Worm (Caenorhabditis elegans) whole organism, midembryonic: ENCODE measurements around the gene Y39A1C.1.

ENCODE experiments used
- T22C8.4 ChIP-seq: fragments of 200-800 bp; sonication (Bioruptor generic); IDR thresholded peaks from 2 replicates; pipeline ENCODE4 v1.3.6; 2022; ENCODE audit warnings: missing genetic modification characterization, missing compliant biosample characterization
- cog-1 ChIP-seq: sonication (generic microtip); optimal IDR thresholded peaks from 2 replicates; lab custom pipeline; 2016; ENCODE audit warnings: missing genetic modification characterization, missing compliant biosample characterization
- flt-1 ChIP-seq: fragments of 200-800 bp; sonication (Bioruptor generic); IDR thresholded peaks from 2 replicates; pipeline ENCODE4 v1.3.6; 2022; ENCODE audit warnings: missing genetic modification characterization, missing compliant biosample characterization
- klf-2 ChIP-seq: fragments of 200-800 bp; sonication (Bioruptor generic); conservative IDR thresholded peaks from 2 replicates; pipeline ENCODE4 v1.3.6; 2022; ENCODE audit warnings: missing genetic modification reagents, missing genetic modification characterization, missing compliant biosample characterization
- med-1 ChIP-seq: sonication (generic microtip); optimal IDR thresholded peaks from 2 replicates; lab custom pipeline; 2017; ENCODE audit warnings: missing genetic modification characterization, mild to moderate bottlenecking, missing compliant biosample characterization, antibody characterized with exemption, missing genetic modification reagents; ENCODE audit not compliant: insufficient read depth
- ref-1 ChIP-seq: fragments of 200-800 bp; sonication (Bioruptor generic); conservative IDR thresholded peaks from 2 replicates; pipeline ENCODE4 v1.3.6; 2022; ENCODE audit warnings: missing genetic modification reagents, missing genetic modification characterization, missing compliant biosample characterization
- tab-1 ChIP-seq: fragments of 200-800 bp; sonication (Bioruptor generic); IDR thresholded peaks from 2 replicates; pipeline ENCODE4 v1.3.6; 2022; ENCODE audit warnings: missing genetic modification characterization, missing compliant biosample characterization
- ztf-23 ChIP-seq: fragments of 200-800 bp; sonication (Bioruptor generic); IDR thresholded peaks from 2 replicates; pipeline ENCODE4 v1.3.6; 2022; ENCODE audit warnings: missing genetic modification reagents, missing genetic modification characterization, missing compliant biosample characterization
- ztf-29 ChIP-seq: fragments of 200-800 bp; sonication (Bioruptor generic); IDR thresholded peaks from 2 replicates; pipeline ENCODE4 v1.3.6; 2022; ENCODE audit warnings: missing genetic modification reagents, missing genetic modification characterization, missing compliant biosample characterization

ce11 chrIII:10813886-10814285 lies 41.4 kb upstream of the Y39A1C.1 start:
- TF ChIP-seq flt-1 (no peak), ztf-23 (no peak), T22C8.4 (GFP tag; lab: Robert Waterston, UW) (no peak), ztf-29 (GFP tag; lab: Robert Waterston, UW) (no peak), ref-1 (no peak), cog-1 (tag; lab: Kevin White, UChicago) (no peak), tab-1 (GFP tag; lab: Robert Waterston, UW) (no peak), klf-2 (GFP tag; lab: Robert Waterston, UW) (no peak), med-1 (GFP tag; lab: Kevin White, UChicago) (no peak)
